Fruit fly (Drosophila melanogaster) whole organism, embryonic: ENCODE measurements around the gene AP-2alpha.

Source experiments
- CG11093 ChIP-seq: fragments of 200-800 bp; sonication (Bioruptor generic); IDR thresholded peaks from 3 replicates; pipeline ENCODE4 v1.3.6; 2022; ENCODE audit warnings: missing biosample characterization, missing genetic modification characterization
- CG11504 ChIP-seq: fragments of 200-800 bp; sonication (Bioruptor generic); optimal IDR thresholded peaks from 3 replicates; lab custom pipeline; 2019; ENCODE audit warnings: missing biosample characterization, mild to moderate bottlenecking, missing genetic modification characterization, moderate library complexity
- CG13424 ChIP-seq: fragments of 200-800 bp; sonication (Bioruptor generic); optimal IDR thresholded peaks from 2 replicates; lab custom pipeline; 2019; ENCODE audit warnings: missing biosample characterization, mild to moderate bottlenecking, missing genetic modification characterization, moderate library complexity
- CG14710 ChIP-seq: fragments of 200-800 bp; sonication (Bioruptor generic); optimal IDR thresholded peaks from 3 replicates; lab custom pipeline; 2019; ENCODE audit warnings: missing biosample characterization, mild to moderate bottlenecking, missing genetic modification characterization, moderate library complexity
- CG1602 ChIP-seq: fragments of 200-800 bp; sonication (Bioruptor generic); optimal IDR thresholded peaks from 3 replicates; lab custom pipeline; 2016; ENCODE audit warnings: missing biosample characterization, missing genetic modification characterization
- CG16813 ChIP-seq: fragments of 200-800 bp; sonication (Bioruptor generic); IDR thresholded peaks from 3 replicates; pipeline ENCODE4 v1.3.6; 2022; ENCODE audit warnings: missing biosample characterization, missing genetic modification characterization; ENCODE audit not compliant: partially characterized antibody
- CG16815 ChIP-seq: fragments of 200-800 bp; sonication (Bioruptor generic); optimal IDR thresholded peaks from 3 replicates; lab custom pipeline; 2017; ENCODE audit warnings: missing biosample characterization, mild to moderate bottlenecking, missing genetic modification characterization
- CG17328 ChIP-seq: fragments of 200-800 bp; sonication (Bioruptor generic); IDR thresholded peaks from 2 replicates; pipeline ENCODE4 v1.3.6; 2022; ENCODE audit warnings: missing biosample characterization, missing genetic modification characterization
- CG17612 ChIP-seq: fragments of 200-800 bp; sonication (Bioruptor generic); IDR thresholded peaks from 2 replicates; pipeline ENCODE4 v1.3.6; 2022; ENCODE audit warnings: missing biosample characterization, missing genetic modification characterization
- CG17912 ChIP-seq: fragments of 200-800 bp; sonication (Bioruptor generic); optimal IDR thresholded peaks from 2 replicates; lab custom pipeline; 2018; ENCODE audit warnings: missing biosample characterization, mild to moderate bottlenecking, missing genetic modification characterization
- CG18262 ChIP-seq: fragments of 200-800 bp; optimal IDR thresholded peaks from 3 replicates; lab custom pipeline; 2019; ENCODE audit warnings: missing biosample characterization, mild to moderate bottlenecking, missing genetic modification characterization, moderate library complexity
- CG18619 ChIP-seq: fragments of 200-800 bp; sonication (Bioruptor generic); optimal IDR thresholded peaks from 3 replicates; lab custom pipeline; 2017; ENCODE audit warnings: missing biosample characterization, mild to moderate bottlenecking, missing genetic modification characterization
- CG2116 ChIP-seq: fragments of 200-800 bp; sonication (Bioruptor generic); optimal IDR thresholded peaks from 3 replicates; lab custom pipeline; 2018; ENCODE audit warnings: missing biosample characterization, mild to moderate bottlenecking, missing genetic modification characterization
- CG30431 ChIP-seq: fragments of 200-800 bp; sonication (Bioruptor generic); optimal IDR thresholded peaks from 2 replicates; lab custom pipeline; 2017; ENCODE audit warnings: missing biosample characterization, missing genetic modification characterization
- CG33213 ChIP-seq: fragments of 200-800 bp; sonication (Bioruptor generic); optimal IDR thresholded peaks from 3 replicates; lab custom pipeline; 2016; ENCODE audit warnings: missing biosample characterization, missing genetic modification characterization
- CG4404 ChIP-seq: fragments of 200-800 bp; sonication (Bioruptor generic); IDR thresholded peaks from 2 replicates; pipeline ENCODE4 v1.3.6; 2022; ENCODE audit warnings: missing biosample characterization, missing genetic modification characterization
- CG5245 ChIP-seq: fragments of 200-800 bp; sonication (Bioruptor generic); optimal IDR thresholded peaks from 3 replicates; lab custom pipeline; 2016; ENCODE audit warnings: missing biosample characterization, missing genetic modification characterization
- CG7963 ChIP-seq: fragments of 200-800 bp; sonication (Bioruptor generic); IDR thresholded peaks from 3 replicates; pipeline ENCODE4 v1.3.6; 2022; ENCODE audit warnings: missing biosample characterization, missing genetic modification characterization; ENCODE audit not compliant: partially characterized antibody
- CG8359 ChIP-seq: fragments of 200-800 bp; sonication (Bioruptor generic); optimal IDR thresholded peaks from 2 replicates; lab custom pipeline; 2017; ENCODE audit warnings: missing biosample characterization, mild to moderate bottlenecking, missing genetic modification characterization, borderline replicate concordance
- Dbx ChIP-seq: fragments of 200-800 bp; sonication (Bioruptor generic); IDR thresholded peaks from 3 replicates; pipeline ENCODE4 v1.3.6; 2022; ENCODE audit warnings: missing biosample characterization, missing genetic modification characterization
- Doc2 ChIP-seq: fragments of 200-800 bp; sonication (Bioruptor generic); IDR thresholded peaks from 2 replicates; pipeline ENCODE4 v1.3.6; 2022; ENCODE audit warnings: missing biosample characterization, missing genetic modification characterization
- ERR ChIP-seq: fragments of 200-800 bp; sonication (Bioruptor generic); optimal IDR thresholded peaks from 2 replicates; lab custom pipeline; 2016; ENCODE audit warnings: missing biosample characterization, missing genetic modification characterization
- Eip74EF ChIP-seq, 2 experiments: fragments of 200-800 bp in 1 of 2; fragments of >200 bp in 1 of 2; sonication (Bioruptor generic) in 1 of 2; optimal IDR thresholded peaks; 2 replicates each; lab custom pipeline; 2017 to 2019; ENCODE audit warnings: missing biosample characterization in 2 of 2, missing genetic modification characterization in 2 of 2, mild to moderate bottlenecking in 1 of 2, moderate library complexity in 1 of 2
- Fer3 ChIP-seq: fragments of 200-800 bp; sonication (Bioruptor generic); optimal IDR thresholded peaks from 2 replicates; lab custom pipeline; 2018; ENCODE audit warnings: missing biosample characterization, mild to moderate bottlenecking, missing genetic modification characterization, moderate library complexity
- Hmr ChIP-seq: fragments of 200-800 bp; sonication (Bioruptor generic); optimal IDR thresholded peaks from 3 replicates; lab custom pipeline; 2017; ENCODE audit warnings: mild to moderate bottlenecking, missing biosample characterization, missing genetic modification reagents, missing genetic modification characterization
- Hr3 ChIP-seq: fragments of 200-800 bp; sonication (Bioruptor generic); optimal IDR thresholded peaks from 3 replicates; lab custom pipeline; 2016; ENCODE audit warnings: missing biosample characterization, missing genetic modification characterization
- NC2β ChIP-seq: fragments of 200-800 bp; sonication (Bioruptor generic); optimal IDR thresholded peaks from 2 replicates; lab custom pipeline; 2016; ENCODE audit warnings: missing biosample characterization, missing genetic modification characterization
- PHDP ChIP-seq: fragments of 200-800 bp; sonication (Bioruptor generic); optimal IDR thresholded peaks from 3 replicates; lab custom pipeline; 2018; ENCODE audit warnings: missing biosample characterization, mild to moderate bottlenecking, missing genetic modification characterization, moderate library complexity
- Six4 ChIP-seq: fragments of 200-800 bp; sonication (Bioruptor generic); optimal IDR thresholded peaks from 2 replicates; lab custom pipeline; 2016; ENCODE audit warnings: missing biosample characterization, missing genetic modification characterization
- Ssrp ChIP-seq: fragments of 200-800 bp; sonication (Bioruptor generic); optimal IDR thresholded peaks from 2 replicates; lab custom pipeline; 2018; ENCODE audit warnings: missing biosample characterization, mild to moderate bottlenecking, missing genetic modification characterization, moderate library complexity
- Stat92E ChIP-seq, 3 experiments: fragments of >200 bp in 2 of 3; fragments of 200-800 bp in 1 of 3; sonication (Bioruptor generic) in 1 of 3; optimal IDR thresholded peaks; 2 replicates each; lab custom pipeline; 2017 to 2019; ENCODE audit warnings: missing biosample characterization in 3 of 3, missing genetic modification characterization in 3 of 3, mild to moderate bottlenecking in 1 of 3, moderate library complexity in 1 of 3
- Usf ChIP-seq: fragments of 200-800 bp; sonication (Bioruptor generic); optimal IDR thresholded peaks from 2 replicates; lab custom pipeline; 2017; ENCODE audit warnings: missing genotype, missing biosample characterization, missing genetic modification characterization
- ara ChIP-seq: fragments of 200-800 bp; sonication (Bioruptor generic); IDR thresholded peaks from 2 replicates; pipeline ENCODE4 v1.3.6; 2022; ENCODE audit warnings: missing biosample characterization, missing genetic modification characterization
- corto ChIP-seq: fragments of 200-800 bp; sonication (Bioruptor generic); optimal IDR thresholded peaks from 2 replicates; lab custom pipeline; 2016; ENCODE audit warnings: missing biosample characterization, mild to moderate bottlenecking, missing genetic modification characterization, moderate library complexity
- fd96Cb ChIP-seq: fragments of 200-800 bp; sonication (Bioruptor generic); optimal IDR thresholded peaks from 2 replicates; lab custom pipeline; 2018; ENCODE audit warnings: missing biosample characterization, mild to moderate bottlenecking, missing genetic modification characterization, moderate library complexity
- fru ChIP-seq: fragments of >200 bp; optimal IDR thresholded peaks from 2 replicates; lab custom pipeline; 2017
- gcm ChIP-seq: fragments of 200-800 bp; sonication (Bioruptor generic); optimal IDR thresholded peaks from 2 replicates; lab custom pipeline; 2019; ENCODE audit warnings: missing biosample characterization, mild to moderate bottlenecking, missing genetic modification characterization, moderate library complexity
- gem ChIP-seq: fragments of 200-800 bp; sonication (Bioruptor generic); optimal IDR thresholded peaks from 2 replicates; lab custom pipeline; 2019; ENCODE audit warnings: missing biosample characterization, mild to moderate bottlenecking, missing genetic modification characterization, moderate library complexity
- lbe ChIP-seq: fragments of 200-800 bp; sonication (Bioruptor generic); optimal IDR thresholded peaks from 2 replicates; lab custom pipeline; 2016; ENCODE audit warnings: missing biosample characterization, mild to moderate bottlenecking, missing genetic modification characterization
- luna ChIP-seq: fragments of 200-800 bp; sonication (Bioruptor generic); optimal IDR thresholded peaks from 2 replicates; lab custom pipeline; 2016; ENCODE audit warnings: missing biosample characterization, missing genetic modification characterization
- phol ChIP-seq: fragments of 200-800 bp; sonication (Bioruptor generic); optimal IDR thresholded peaks from 3 replicates; lab custom pipeline; 2018; ENCODE audit warnings: missing biosample characterization, mild to moderate bottlenecking, missing genetic modification characterization, moderate library complexity
- prd ChIP-seq, 3 experiments: fragments of >200 bp in 2 of 3; fragments of 200-800 bp in 1 of 3; sonication (Bioruptor generic) in 1 of 3; optimal IDR thresholded peaks in 2 of 3; IDR thresholded peaks in 1 of 3; 2 replicates in 2 of 3; 3 replicates in 1 of 3; pipeline versions ENCODE4 v1.3.6 to Lab custom; 2017 to 2022; ENCODE audit warnings: missing biosample characterization in 1 of 3, missing genetic modification characterization in 1 of 3
- psq ChIP-seq: fragments of 200-800 bp; sonication (Bioruptor generic); optimal IDR thresholded peaks from 2 replicates; lab custom pipeline; 2017; ENCODE audit warnings: missing biosample characterization, missing genetic modification characterization
- ranshi ChIP-seq: fragments of 200-800 bp; sonication (Bioruptor generic); IDR thresholded peaks from 2 replicates; pipeline ENCODE4 v1.3.6; 2022; ENCODE audit warnings: missing biosample characterization, missing genetic modification characterization
- sim ChIP-seq: fragments of 200-800 bp; sonication (Bioruptor generic); IDR thresholded peaks from 2 replicates; pipeline ENCODE4 v1.3.6; 2022; ENCODE audit warnings: missing biosample characterization, missing genetic modification characterization
- trem ChIP-seq: fragments of 200-800 bp; optimal IDR thresholded peaks from 3 replicates; lab custom pipeline; 2019; ENCODE audit warnings: missing biosample characterization, mild to moderate bottlenecking, missing genetic modification characterization, moderate library complexity
- unpg ChIP-seq: fragments of 200-800 bp; sonication (Bioruptor generic); optimal IDR thresholded peaks from 3 replicates; lab custom pipeline; 2018; ENCODE audit warnings: missing biosample characterization, mild to moderate bottlenecking, missing genetic modification characterization, moderate library complexity

AP-2alpha gene

DNA sequence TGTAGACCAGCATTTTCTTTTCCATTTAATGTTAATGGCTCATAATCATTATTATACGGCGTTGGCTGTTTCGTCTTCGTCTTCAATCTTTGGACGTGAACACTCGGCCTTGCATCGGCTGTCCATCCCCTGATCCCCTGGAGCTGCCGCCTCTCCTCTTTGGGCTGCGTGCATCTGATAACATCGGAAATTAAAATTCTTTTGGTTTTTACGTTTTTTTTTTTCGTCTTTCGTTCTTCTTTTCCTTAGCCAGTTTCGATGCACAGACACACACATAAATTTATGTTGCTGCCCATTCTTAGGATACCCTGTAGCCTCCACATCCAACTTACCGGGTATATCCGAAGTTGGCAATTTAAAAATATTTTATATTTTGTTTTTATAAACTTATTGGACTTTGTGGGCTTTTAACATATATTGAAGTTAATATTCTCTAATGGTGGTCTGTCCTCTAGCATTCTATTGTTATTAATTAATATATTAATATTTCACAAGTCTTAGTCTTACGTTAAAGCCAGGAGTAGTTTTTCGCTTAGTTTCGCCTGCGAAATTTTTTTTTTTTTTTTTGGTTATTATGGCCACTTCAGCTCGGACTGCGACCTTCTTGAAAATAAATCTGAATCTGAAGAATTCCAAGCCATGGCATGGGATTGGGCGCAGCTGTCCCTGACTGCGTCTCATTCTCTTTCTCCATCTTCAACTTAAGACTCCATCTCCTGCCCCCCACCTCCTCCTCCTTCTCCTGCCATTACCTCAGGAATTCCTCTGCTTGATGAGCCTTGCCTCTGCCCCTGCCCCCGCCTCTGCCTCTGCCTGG is 26.3 kb upstream of the AP-2alpha start (continued):
- TF ChIP-seq CG30431 (GFP tag; lab: Kevin White, UChicago) (peak; percentile 58), Fer3 (tag; lab: Kevin White, UChicago) (no peak), ara (GFP tag; lab: Robert Waterston, UW) (peak; percentile 50; the same call in 1 of the 2 replicates), luna (GFP tag; lab: Kevin White, UChicago) (no peak), CG16813 (GFP tag; lab: Robert Waterston, UW) (no peak), CG11504 (peak; percentile 39), CG14710 (tag; lab: Kevin White, UChicago) (peak; percentile 82), gem (tag; lab: Kevin White, UChicago) (peak; percentile 81), CG11093 (GFP tag; lab: Robert Waterston, UW) (peak; percentile 44; the same call in 1 of the 3 replicates), lbe (peak; percentile 85), CG5245 (GFP tag; lab: Kevin White, UChicago) (peak; percentile 3), Six4 (GFP tag; lab: Kevin White, UChicago) (peak; percentile 32), NC2β (GFP tag; lab: Kevin White, UChicago) (no peak), phol (tag; lab: Kevin White, UChicago) (peak; percentile 79), CG17612 (GFP tag; lab: Robert Waterston, UW) (no peak), Hmr (GFP tag; lab: Kevin White, UChicago) (no peak), CG17328 (GFP tag; lab: Robert Waterston, UW) (0 out of 2 replicates have a peak, but pooled peaks have one; percentile 14), fd96Cb (tag; lab: Kevin White, UChicago) (peak; percentile 56), CG7963 (GFP tag; lab: Robert Waterston, UW) (no peak), Ssrp (tag; lab: Kevin White, UChicago) (peak; percentile 76), CG8359 (GFP tag; lab: Kevin White, UChicago) (no peak), PHDP (tag; lab: Kevin White, UChicago) (peak; percentile 14), CG1602 (GFP tag; lab: Kevin White, UChicago) (peak; percentile 42), sim (no peak), unpg (GFP tag; lab: Kevin White, UChicago) (peak; percentile 55), Doc2 (GFP tag; lab: Robert Waterston, UW) (no peak), Stat92E (GFP tag; optimal IDR thresholded peaks at IDR 0.05; lab: Kevin White, UChicago) (peak in 1 of 3 experiments; percentile 17), CG4404 (peak; percentile 70), CG18619 (GFP tag; lab: Kevin White, UChicago) (peak; percentile 9), CG18262 (tag; lab: Kevin White, UChicago) (peak; percentile 89), fru (no peak), CG2116 (GFP tag; lab: Kevin White, UChicago) (peak; percentile 2), Usf (GFP tag; lab: Kevin White, UChicago) (peak; percentile 61), Hr3 (GFP tag; lab: Kevin White, UChicago) (peak; percentile 38), CG17912 (no peak), psq (GFP tag; lab: Kevin White, UChicago) (peak; percentile 34), trem (tag; lab: Kevin White, UChicago) (peak; percentile 70), CG13424 (tag; lab: Kevin White, UChicago) (peak; percentile 43), gcm (GFP tag; lab: Kevin White, UChicago) (peak; percentile 54), prd (optimal IDR thresholded peaks at IDR 0.05; lab: Kevin White, UChicago) (no peak), prd (GFP tag; IDR thresholded peaks at IDR 0.05; lab: Robert Waterston, UW) (0 out of 3 replicates have a peak, but pooled peaks have one; percentile 40), ERR (no peak), Eip74EF (GFP tag; optimal IDR thresholded peaks at IDR 0.05; lab: Kevin White, UChicago) (no peak), CG16815 (GFP tag; lab: Kevin White, UChicago) (peak; percentile 81), CG33213 (GFP tag; lab: Kevin White, UChicago) (no peak), Dbx (GFP tag; lab: Robert Waterston, UW) (no peak), corto (GFP tag; lab: Kevin White, UChicago) (peak; percentile 66), ranshi (GFP tag; lab: Robert Waterston, UW) (peak; percentile 24; the same call in 1 of the 2 replicates)
